Fruit fly (Drosophila melanogaster): ENCODE data around the gene Pura.
A peak's percentile ranks its signal among the peaks of the same experiment; 100 is the strongest.

DNA sequence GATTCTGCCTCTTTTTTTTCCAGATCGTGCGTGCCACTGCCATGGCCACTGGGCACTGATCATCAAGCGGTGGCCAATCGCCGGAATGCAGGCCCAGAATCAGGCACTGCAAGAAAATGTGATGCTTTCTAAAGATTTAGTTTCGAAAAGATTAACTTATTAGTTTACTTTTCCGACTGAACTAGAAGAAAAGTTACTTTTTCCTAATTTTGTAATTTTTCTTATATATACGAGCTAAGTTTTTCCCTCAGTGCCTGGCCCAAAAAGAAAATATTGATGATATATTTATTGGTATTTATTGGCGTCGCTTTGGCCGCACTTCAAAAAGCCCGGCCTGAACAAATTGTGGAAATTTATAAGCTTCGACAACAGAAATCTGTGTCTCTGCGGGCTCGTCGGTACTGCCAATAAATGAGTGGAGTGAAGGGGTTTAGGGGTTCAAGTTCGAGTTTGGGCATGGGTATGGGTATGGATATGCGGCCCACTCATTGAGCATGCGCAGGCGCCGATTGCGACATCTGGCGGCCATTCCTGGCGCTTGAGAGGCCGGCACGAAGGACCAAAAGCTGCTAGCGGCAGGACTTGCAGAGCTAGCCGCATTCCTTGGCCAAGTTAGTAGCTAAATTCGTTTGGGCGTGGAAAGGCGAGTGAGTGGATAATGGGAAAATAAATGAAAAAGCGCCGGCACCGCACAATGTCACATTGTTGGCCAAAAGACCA, 8.4 kb downstream of the Pura start:
- no peak for TF ChIP-seq EcR (GFP tag; optimal IDR thresholded peaks at IDR 0.05)
- TF ChIP-seq Pif1B (GFP tag; optimal IDR thresholded peaks at IDR 0.05): peak; percentile 36
- TF ChIP-seq CG17806 (tag; optimal IDR thresholded peaks at IDR 0.05): peak; percentile 66
- TF ChIP-seq CG13204 (GFP tag; optimal IDR thresholded peaks at IDR 0.05): no peak
- no peak for TF ChIP-seq D1 (tag; optimal IDR thresholded peaks at IDR 0.05)
